Worm (Caenorhabditis elegans): Measurements from ENCODE around the gene abcx-1.

DNA sequence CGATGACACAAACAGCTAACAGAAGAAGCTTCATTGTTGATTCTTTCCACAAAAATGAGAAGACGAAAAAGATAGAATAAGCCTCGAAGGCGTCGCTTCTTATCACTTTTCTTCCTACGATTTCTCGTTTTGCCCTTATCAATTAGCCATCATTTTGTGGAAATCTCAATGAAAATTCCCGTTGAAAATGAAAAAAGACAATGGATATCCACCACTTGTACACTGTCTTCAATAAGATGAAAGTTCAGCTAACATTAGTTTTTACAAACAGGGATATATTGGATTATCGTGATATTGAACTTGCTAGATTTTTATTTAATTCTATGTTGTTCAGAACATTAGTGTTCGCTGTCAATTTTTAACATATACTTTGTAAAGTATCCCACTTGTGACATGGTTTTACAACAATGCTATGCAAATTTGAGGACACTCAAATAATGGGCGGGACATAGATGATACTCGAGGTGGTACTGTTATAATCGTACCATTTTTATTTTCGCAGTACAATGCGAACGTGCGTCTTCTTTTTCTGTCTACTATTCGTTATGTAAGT lies 34.7 kb downstream of the abcx-1 start, which contains the start of the genes F18C5.5 and F18C5.9:
- no peak for TF ChIP-seq sea-2 (GFP tag; IDR thresholded peaks at IDR 0.05)
- no peak for TF ChIP-seq egl-44 (GFP tag; IDR thresholded peaks at IDR 0.05)
- no peak for TF ChIP-seq akir-1 (GFP tag; optimal IDR thresholded peaks at IDR 0.05)

Measured in whole organism, young adult.